Worm (Caenorhabditis elegans) whole organism, midembryonic: Measurements from ENCODE around the gene str-207.

Experiments used
- T22C8.4 ChIP-seq: fragments of 200-800 bp; sonication (Bioruptor generic); IDR thresholded peaks from 2 replicates; pipeline ENCODE4 v1.3.6; 2022; ENCODE audit warnings: missing genetic modification characterization, missing compliant biosample characterization
- cog-1 ChIP-seq: sonication (generic microtip); optimal IDR thresholded peaks from 2 replicates; lab custom pipeline; 2016; ENCODE audit warnings: missing genetic modification characterization, missing compliant biosample characterization
- flt-1 ChIP-seq: fragments of 200-800 bp; sonication (Bioruptor generic); IDR thresholded peaks from 2 replicates; pipeline ENCODE4 v1.3.6; 2022; ENCODE audit warnings: missing genetic modification characterization, missing compliant biosample characterization
- klf-2 ChIP-seq: fragments of 200-800 bp; sonication (Bioruptor generic); conservative IDR thresholded peaks from 2 replicates; pipeline ENCODE4 v1.3.6; 2022; ENCODE audit warnings: missing genetic modification reagents, missing genetic modification characterization, missing compliant biosample characterization
- med-1 ChIP-seq: sonication (generic microtip); optimal IDR thresholded peaks from 2 replicates; lab custom pipeline; 2017; ENCODE audit warnings: missing genetic modification characterization, mild to moderate bottlenecking, missing compliant biosample characterization, antibody characterized with exemption, missing genetic modification reagents; ENCODE audit not compliant: insufficient read depth
- ref-1 ChIP-seq: fragments of 200-800 bp; sonication (Bioruptor generic); conservative IDR thresholded peaks from 2 replicates; pipeline ENCODE4 v1.3.6; 2022; ENCODE audit warnings: missing genetic modification reagents, missing genetic modification characterization, missing compliant biosample characterization
- tab-1 ChIP-seq: fragments of 200-800 bp; sonication (Bioruptor generic); IDR thresholded peaks from 2 replicates; pipeline ENCODE4 v1.3.6; 2022; ENCODE audit warnings: missing genetic modification characterization, missing compliant biosample characterization
- ztf-23 ChIP-seq: fragments of 200-800 bp; sonication (Bioruptor generic); IDR thresholded peaks from 2 replicates; pipeline ENCODE4 v1.3.6; 2022; ENCODE audit warnings: missing genetic modification reagents, missing genetic modification characterization, missing compliant biosample characterization
- ztf-29 ChIP-seq: fragments of 200-800 bp; sonication (Bioruptor generic); IDR thresholded peaks from 2 replicates; pipeline ENCODE4 v1.3.6; 2022; ENCODE audit warnings: missing genetic modification reagents, missing genetic modification characterization, missing compliant biosample characterization

The str-207 gene

DNA sequence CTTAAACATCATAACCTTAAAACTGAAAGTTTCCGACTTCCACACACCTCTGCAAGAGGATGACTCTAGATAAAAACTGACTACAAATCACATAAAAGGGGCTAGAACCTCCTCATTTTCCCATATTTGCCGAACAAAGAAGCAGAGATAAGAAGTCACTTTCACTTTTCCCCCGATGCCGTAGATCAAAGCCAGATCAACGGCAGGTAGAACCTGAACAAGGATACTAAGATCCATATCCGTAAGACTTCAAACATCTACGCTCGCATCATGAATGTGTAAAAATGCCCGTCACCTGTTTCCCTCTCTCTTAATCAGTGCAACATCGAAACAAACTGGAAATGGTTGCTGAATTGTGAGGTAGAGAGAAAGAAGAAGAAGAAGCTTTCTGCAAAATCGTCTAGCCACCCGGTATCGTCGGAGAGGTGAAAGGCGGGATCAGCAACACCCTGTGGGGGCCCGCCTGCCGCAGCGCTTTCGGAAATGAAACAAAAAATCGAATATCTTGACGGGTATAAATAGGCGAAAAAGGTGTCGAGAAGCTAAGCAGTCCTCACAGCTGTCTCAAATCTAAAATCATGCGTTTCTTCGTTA lies 32.8 kb upstream of the str-207 start, which contains the start of gene C02E7.6:
TSS of gene C02E7.6 (plus strand) at position 544 of the 594 bp plus-strand sequence.
- TF ChIP-seq ref-1 (GFP tag; lab: Robert Waterston, UW), result no peak
- TF ChIP-seq T22C8.4 (GFP tag; lab: Robert Waterston, UW), result no peak
- TF ChIP-seq ztf-29 (GFP tag; lab: Robert Waterston, UW), result no peak
- no peak for TF ChIP-seq med-1 (GFP tag; lab: Kevin White, UChicago)
- TF ChIP-seq cog-1 (tag; lab: Kevin White, UChicago), result no peak
- TF ChIP-seq klf-2 (GFP tag; lab: Robert Waterston, UW), result no peak; the same call in 1 of the 2 replicates
- TF ChIP-seq tab-1, result no peak
- no peak for TF ChIP-seq flt-1 (GFP tag; lab: Robert Waterston, UW)
- no peak for TF ChIP-seq ztf-23 (GFP tag; lab: Robert Waterston, UW)

DNA sequence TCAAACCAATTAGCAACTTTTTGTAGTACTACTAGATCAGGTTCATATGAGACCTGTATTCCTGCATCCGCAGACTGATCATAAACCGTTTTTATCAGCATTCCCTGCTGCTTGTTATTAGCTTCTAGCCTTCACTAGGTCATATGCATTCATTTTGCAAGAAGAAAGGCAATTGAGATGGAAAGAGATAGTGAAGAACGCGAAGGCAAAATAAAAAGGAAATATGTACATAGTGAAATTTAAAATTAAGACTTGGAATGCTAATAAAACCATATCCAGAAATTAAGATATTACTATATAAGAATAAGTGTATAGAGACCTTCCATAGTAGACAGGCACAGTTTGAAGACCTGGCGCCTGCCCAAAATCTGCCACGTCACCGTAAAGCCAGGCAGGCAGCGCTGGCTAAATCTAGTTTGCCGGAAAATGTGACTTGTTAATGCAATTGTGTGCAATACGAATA lies 30.8 kb upstream of the str-207 start, which contains the start of the genes C02E7.8 and srh-23:
TSS of gene C02E7.8 (minus strand) at position 101 of the 463 bp plus-strand sequence.
TSS of gene srh-23 (plus strand) at position 413 of the 463 bp plus-strand sequence.
- TF ChIP-seq ztf-23 (GFP tag; lab: Robert Waterston, UW) (no peak), T22C8.4 (GFP tag; lab: Robert Waterston, UW) (no peak), flt-1 (GFP tag; lab: Robert Waterston, UW) (no peak), med-1 (GFP tag; lab: Kevin White, UChicago) (no peak), klf-2 (GFP tag; lab: Robert Waterston, UW) (no peak)

DNA sequence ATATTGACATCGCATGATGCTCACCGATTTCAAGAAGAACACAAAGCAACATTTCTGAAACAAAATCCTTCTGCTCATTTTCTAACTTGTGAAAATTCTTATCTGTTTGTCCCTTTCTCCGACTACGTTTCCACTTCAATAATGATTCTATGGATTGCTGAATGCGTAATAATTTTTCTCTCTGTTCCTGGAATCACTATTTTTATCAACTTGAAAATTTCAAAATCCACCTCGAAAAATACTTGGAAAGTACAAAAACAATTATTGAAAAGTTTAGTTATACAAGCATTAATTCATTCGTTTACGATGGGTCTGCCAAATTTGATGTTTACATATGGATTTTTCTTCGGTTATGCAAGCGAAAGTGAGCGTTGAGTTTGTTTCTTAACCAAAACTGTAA lies 29.5 kb upstream of the str-207 start, which contains the start of gene srh-22:
TSS of gene srh-22 (plus strand) at position 301 of the 400 bp plus-strand sequence.
- TF ChIP-seq med-1 (GFP tag; lab: Kevin White, UChicago) (no peak), klf-2 (GFP tag; lab: Robert Waterston, UW) (no peak), flt-1 (GFP tag; lab: Robert Waterston, UW) (no peak), ref-1 (GFP tag; lab: Robert Waterston, UW) (no peak), ztf-23 (GFP tag; lab: Robert Waterston, UW) (no peak), ztf-29 (GFP tag; lab: Robert Waterston, UW) (no peak), tab-1 (no peak), T22C8.4 (GFP tag; lab: Robert Waterston, UW) (no peak), cog-1 (tag; lab: Kevin White, UChicago) (no peak)

DNA sequence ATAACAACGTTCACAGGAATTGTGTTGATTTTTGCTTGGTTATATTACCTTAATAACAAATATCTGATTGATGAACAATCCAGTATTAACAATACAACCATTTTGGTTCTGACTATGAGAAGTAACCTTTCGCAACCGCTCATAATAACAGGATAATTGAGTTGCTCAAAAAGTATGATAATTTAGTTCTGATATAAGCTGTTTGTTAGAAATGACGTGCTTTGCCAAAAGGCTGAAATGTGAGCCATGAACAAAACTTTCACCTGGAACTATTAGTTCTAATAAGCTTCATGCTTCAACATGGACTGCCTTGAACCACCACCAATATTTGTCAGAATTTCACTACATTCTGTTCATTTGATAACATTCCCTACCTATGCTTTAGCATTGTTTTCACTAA lies 26.9 kb upstream of the str-207 start, which contains the start of gene srh-20:
TSS of gene srh-20 (plus strand) at position 301 of the 400 bp plus-strand sequence.
- TF ChIP-seq flt-1 (GFP tag; lab: Robert Waterston, UW), result no peak
- no peak for TF ChIP-seq ref-1 (GFP tag; lab: Robert Waterston, UW)
- TF ChIP-seq T22C8.4 (GFP tag; lab: Robert Waterston, UW), result no peak
- TF ChIP-seq tab-1, result no peak
- no peak for TF ChIP-seq med-1 (GFP tag; lab: Kevin White, UChicago)
- no peak for TF ChIP-seq ztf-29 (GFP tag; lab: Robert Waterston, UW)
- no peak for TF ChIP-seq ztf-23 (GFP tag; lab: Robert Waterston, UW)
- TF ChIP-seq cog-1 (tag; lab: Kevin White, UChicago), result no peak
- no peak for TF ChIP-seq klf-2 (GFP tag; lab: Robert Waterston, UW)

DNA sequence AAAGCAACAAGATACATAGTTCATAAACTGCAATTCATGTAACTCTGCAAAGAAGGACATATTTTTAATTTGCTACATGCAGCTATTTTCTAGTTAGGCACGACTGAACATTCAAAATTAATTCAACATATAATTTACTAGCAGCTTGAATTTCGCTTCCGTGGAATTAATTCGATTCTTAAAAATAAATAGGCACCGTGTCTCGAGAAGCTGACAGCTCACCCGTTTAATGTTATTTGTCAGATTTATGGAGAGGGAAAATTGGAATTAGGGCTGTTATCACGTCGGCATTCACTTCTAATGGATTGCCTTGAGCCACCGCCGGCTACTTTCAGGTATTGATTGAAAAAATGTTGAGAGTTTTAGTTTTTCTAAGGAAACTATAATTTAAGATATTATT lies 25.2 kb upstream of the str-207 start, which contains the start of gene srh-21:
TSS of gene srh-21 (plus strand) at position 301 of the 400 bp plus-strand sequence.
- TF ChIP-seq flt-1 (GFP tag; lab: Robert Waterston, UW), result no peak

DNA sequence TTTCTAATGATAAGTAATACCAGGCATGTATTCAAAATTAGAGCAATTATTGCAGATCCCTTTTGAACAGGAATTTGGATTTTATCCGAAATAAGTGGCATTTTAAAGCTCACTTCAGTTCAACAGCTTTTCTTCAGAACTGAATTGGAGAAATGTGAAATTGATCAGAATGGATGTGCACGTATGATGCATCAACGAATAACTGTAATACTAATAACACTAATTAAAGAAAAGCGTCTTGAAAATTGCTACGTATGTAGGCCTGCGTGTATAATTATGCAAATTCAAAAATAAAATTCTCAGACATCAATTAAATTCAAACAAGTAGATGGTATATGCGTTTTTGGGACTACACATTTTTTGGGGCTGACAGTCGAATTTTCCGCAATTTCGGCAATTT lies 21.7 kb upstream of the str-207 start, which contains the start of gene str-205:
TSS of gene str-205 (minus strand) at position 101 of the 400 bp plus-strand sequence.
- TF ChIP-seq klf-2 (GFP tag; lab: Robert Waterston, UW), result no peak
- TF ChIP-seq ztf-29 (GFP tag; lab: Robert Waterston, UW), result no peak
- TF ChIP-seq T22C8.4 (GFP tag; lab: Robert Waterston, UW), result no peak
- TF ChIP-seq ref-1 (GFP tag; lab: Robert Waterston, UW), result no peak
- no peak for TF ChIP-seq med-1 (GFP tag; lab: Kevin White, UChicago)
- TF ChIP-seq cog-1 (tag; lab: Kevin White, UChicago), result no peak
- no peak for TF ChIP-seq ztf-23 (GFP tag; lab: Robert Waterston, UW)
- TF ChIP-seq tab-1, result no peak

DNA sequence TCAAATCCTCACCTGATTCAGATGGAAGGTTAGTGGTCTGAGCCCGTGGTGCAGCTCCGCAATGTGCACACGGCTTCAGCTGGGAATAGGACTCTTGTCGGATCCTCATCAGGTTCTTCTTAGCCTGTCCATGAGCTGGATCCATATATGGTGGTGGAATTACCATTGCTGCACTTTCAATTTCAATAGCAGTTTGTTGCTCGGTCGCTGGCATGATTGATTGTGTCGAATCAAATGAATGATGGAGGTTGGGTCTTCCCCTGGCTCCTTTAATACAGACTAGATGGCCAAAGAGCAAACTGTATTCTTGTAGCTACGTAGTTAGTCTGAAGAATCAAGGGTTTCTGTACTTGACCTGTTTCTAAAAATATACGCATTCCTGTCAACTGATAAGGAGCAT lies 18.7 kb upstream of the str-207 start, which contains the start of gene C02E7.10:
TSS of gene C02E7.10 (minus strand) at position 232 of the 400 bp plus-strand sequence.
- TF ChIP-seq ztf-29 (GFP tag; lab: Robert Waterston, UW) (no peak), ref-1 (GFP tag; lab: Robert Waterston, UW) (no peak), cog-1 (tag; lab: Kevin White, UChicago) (no peak)

DNA sequence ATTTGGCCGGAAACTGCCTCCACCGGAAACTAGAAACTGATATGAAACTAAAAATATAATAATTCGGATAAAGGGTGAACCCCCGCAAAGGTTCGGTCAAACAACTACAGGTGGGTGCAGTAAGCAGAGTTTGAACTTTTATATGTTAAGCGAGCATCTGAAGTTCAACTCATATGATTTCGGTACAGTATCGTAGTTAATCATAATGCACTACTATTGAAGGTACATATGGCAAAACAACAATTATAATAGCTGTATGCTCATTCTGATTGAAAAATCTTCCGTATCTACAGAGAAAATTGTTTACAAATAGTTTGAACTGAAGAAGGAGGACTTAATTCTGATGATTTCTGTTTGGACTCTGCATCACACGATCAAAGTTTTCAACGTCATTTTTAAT lies 18.3 kb upstream of the str-207 start:
- no peak for TF ChIP-seq ztf-29 (GFP tag; lab: Robert Waterston, UW)
- no peak for TF ChIP-seq ztf-23 (GFP tag; lab: Robert Waterston, UW)
- TF ChIP-seq med-1 (GFP tag; lab: Kevin White, UChicago), result no peak
- no peak for TF ChIP-seq tab-1

DNA sequence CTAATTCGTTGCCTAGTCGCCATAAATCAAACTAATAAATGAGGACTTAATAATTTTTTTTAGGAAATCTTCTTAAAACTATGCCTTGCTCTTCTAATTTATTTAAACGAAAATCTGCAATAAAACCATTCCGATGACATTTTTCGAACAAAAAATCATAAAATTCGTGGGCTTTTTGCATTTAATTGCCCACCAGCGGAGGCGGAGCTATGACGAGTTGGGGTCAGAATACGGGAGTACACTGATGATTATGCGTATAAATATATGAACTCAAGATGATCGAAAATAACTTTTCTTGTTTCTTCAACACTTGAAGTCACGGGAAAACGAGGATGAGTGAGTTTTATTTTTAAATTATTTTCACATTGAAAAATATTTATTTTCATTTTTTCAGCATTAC lies 17.1 kb upstream of the str-207 start, which contains the start of gene catp-2:
TSS of gene catp-2 (plus strand) at position 301 of the 400 bp plus-strand sequence.
- no peak for TF ChIP-seq ztf-29 (GFP tag; lab: Robert Waterston, UW)
- TF ChIP-seq T22C8.4 (GFP tag; lab: Robert Waterston, UW), result no peak
- TF ChIP-seq ref-1 (GFP tag; lab: Robert Waterston, UW), result no peak
- no peak for TF ChIP-seq ztf-23 (GFP tag; lab: Robert Waterston, UW)
- no peak for TF ChIP-seq cog-1 (tag; lab: Kevin White, UChicago)
- no peak for TF ChIP-seq flt-1 (GFP tag; lab: Robert Waterston, UW)
- TF ChIP-seq med-1 (GFP tag; lab: Kevin White, UChicago), result no peak
- no peak for TF ChIP-seq klf-2 (GFP tag; lab: Robert Waterston, UW)
- no peak for TF ChIP-seq tab-1
